Fruit fly (Drosophila melanogaster): ENCODE measurements around the gene CG4820.

- TF ChIP-seq Dfd (GFP tag; optimal IDR thresholded peaks at IDR 0.05) (no peak), Hr83 (GFP tag; optimal IDR thresholded peaks at IDR 0.05; ENCODE audit: poor library complexity, severe bottlenecking) (peak; percentile 90), psq (GFP tag; optimal IDR thresholded peaks at IDR 0.05) (peak; percentile 46), sage (GFP tag; optimal IDR thresholded peaks at IDR 0.05) (no peak), br (GFP tag; optimal IDR thresholded peaks at IDR 0.05) (peak; percentile 66)
Measured at dm6 chr3R:11221437-11222230, 5.3 kb downstream of the CG4820 start, which contains the start of the genes CG6693 and RpL3.

Data from whole organism, wandering third instar larva.